Worm (Caenorhabditis elegans): ENCODE data around the gene gsto-1.

DNA sequence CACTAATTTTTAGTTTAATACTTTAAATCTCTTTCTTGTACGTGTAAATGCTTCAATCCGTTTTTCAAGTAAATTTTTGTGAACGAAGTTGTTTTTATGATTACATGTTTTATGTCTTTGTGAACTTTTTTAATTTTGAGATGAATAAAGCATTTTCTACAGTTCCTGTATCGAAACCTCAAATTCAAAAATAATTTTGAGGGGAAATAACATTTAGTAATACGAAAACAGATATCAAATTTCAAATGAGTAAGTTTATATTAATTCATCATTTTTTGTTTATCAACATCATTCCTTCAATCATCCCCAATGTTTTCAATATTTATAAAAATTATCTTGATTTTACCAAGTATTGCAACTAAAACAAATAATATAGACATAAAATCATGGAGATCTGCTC is 9.3 kb downstream of the gsto-1 start, which contains the start of gene C29E4.10:
- no peak for TF ChIP-seq lsy-2 (tag; optimal IDR thresholded peaks at IDR 0.05)
- no peak for TF ChIP-seq mdl-1 (tag; optimal IDR thresholded peaks at IDR 0.05)
- TF ChIP-seq ztf-1 (GFP tag; conservative IDR thresholded peaks at IDR 0.05), result no peak

Measured in whole organism, L2 larva.